Fruit fly (Drosophila melanogaster) whole organism, embryonic: Measurements from ENCODE around the gene Root.

ENCODE experiments used
- Awh ChIP-seq: fragments of 200-800 bp; sonication (Bioruptor generic); IDR thresholded peaks from 2 replicates; pipeline ENCODE4, ENCODE4 v1.3.6; 2022; ENCODE audit warnings: missing biosample characterization, missing genetic modification characterization
- CG10431 ChIP-seq: fragments of 200-800 bp; sonication (Bioruptor generic); optimal IDR thresholded peaks from 3 replicates; lab custom pipeline; 2018; ENCODE audit warnings: missing biosample characterization, mild to moderate bottlenecking, missing genetic modification characterization
- CG10565 ChIP-seq: fragments of 200-800 bp; sonication (Bioruptor generic); optimal IDR thresholded peaks from 3 replicates; lab custom pipeline; 2016; ENCODE audit warnings: missing biosample characterization, mild to moderate bottlenecking, missing genetic modification characterization
- CG12104 ChIP-seq: fragments of 200-800 bp; sonication (Bioruptor generic); optimal IDR thresholded peaks from 3 replicates; lab custom pipeline; 2016; ENCODE audit warnings: missing biosample characterization, missing genetic modification characterization
- CG15479 ChIP-seq: fragments of 200-800 bp; sonication (Bioruptor generic); optimal IDR thresholded peaks from 3 replicates; lab custom pipeline; 2019; ENCODE audit warnings: missing biosample characterization, mild to moderate bottlenecking, missing genetic modification characterization, moderate library complexity
- CG16779 ChIP-seq: fragments of 200-800 bp; sonication (Bioruptor generic); IDR thresholded peaks from 2 replicates; pipeline ENCODE4 v1.3.6; 2022; ENCODE audit warnings: missing biosample characterization, missing genetic modification characterization
- CG16813 ChIP-seq: fragments of 200-800 bp; sonication (Bioruptor generic); IDR thresholded peaks from 3 replicates; pipeline ENCODE4 v1.3.6; 2022; ENCODE audit warnings: missing biosample characterization, missing genetic modification characterization; ENCODE audit not compliant: partially characterized antibody
- CG16815 ChIP-seq: fragments of 200-800 bp; sonication (Bioruptor generic); optimal IDR thresholded peaks from 3 replicates; lab custom pipeline; 2017; ENCODE audit warnings: missing biosample characterization, mild to moderate bottlenecking, missing genetic modification characterization
- CG17186 ChIP-seq: fragments of 200-800 bp; sonication (Bioruptor generic); optimal IDR thresholded peaks from 3 replicates; lab custom pipeline; 2017; ENCODE audit warnings: missing biosample characterization, missing genetic modification reagents, missing genetic modification characterization
- CG17361 ChIP-seq: fragments of 200-800 bp; sonication (Bioruptor generic); IDR thresholded peaks from 3 replicates; pipeline ENCODE4 v1.3.6; 2022; ENCODE audit warnings: missing biosample characterization, missing genetic modification characterization
- CG18619 ChIP-seq: fragments of 200-800 bp; sonication (Bioruptor generic); optimal IDR thresholded peaks from 3 replicates; lab custom pipeline; 2017; ENCODE audit warnings: missing biosample characterization, mild to moderate bottlenecking, missing genetic modification characterization
- CG2120 ChIP-seq: fragments of 200-800 bp; sonication (Bioruptor generic); optimal IDR thresholded peaks from 3 replicates; lab custom pipeline; 2016; ENCODE audit warnings: missing biosample characterization, missing genetic modification characterization
- CG3726 ChIP-seq: fragments of 200-800 bp; sonication (Bioruptor generic); IDR thresholded peaks from 3 replicates; pipeline ENCODE4, ENCODE4 v1.3.6; 2022; ENCODE audit warnings: missing biosample characterization, missing genetic modification characterization
- CG4404 ChIP-seq: fragments of 200-800 bp; sonication (Bioruptor generic); IDR thresholded peaks from 2 replicates; pipeline ENCODE4 v1.3.6; 2022; ENCODE audit warnings: missing biosample characterization, missing genetic modification characterization
- CG6654 ChIP-seq: fragments of 200-800 bp; sonication (Bioruptor generic); optimal IDR thresholded peaks from 2 replicates; lab custom pipeline; 2017; ENCODE audit warnings: missing biosample characterization, mild to moderate bottlenecking, missing genetic modification characterization
- CG6689 ChIP-seq: fragments of 200-800 bp; sonication (Bioruptor generic); IDR thresholded peaks from 2 replicates; pipeline ENCODE4 v1.3.6; 2022; ENCODE audit warnings: missing biosample characterization, missing genetic modification characterization
- CG6791 ChIP-seq: fragments of 200-800 bp; sonication (Bioruptor generic); IDR thresholded peaks from 3 replicates; pipeline ENCODE4 v1.3.6; 2022; ENCODE audit warnings: missing biosample characterization, missing genetic modification characterization; ENCODE audit not compliant: partially characterized antibody
- CG8924 ChIP-seq: fragments of 200-800 bp; optimal IDR thresholded peaks from 3 replicates; lab custom pipeline; 2019; ENCODE audit warnings: missing biosample characterization, mild to moderate bottlenecking, missing genetic modification characterization, moderate library complexity
- Dad ChIP-seq: fragments of 200-800 bp; sonication (Bioruptor generic); optimal IDR thresholded peaks from 3 replicates; lab custom pipeline; 2016; ENCODE audit warnings: missing biosample characterization, missing genetic modification characterization
- ERR ChIP-seq: fragments of 200-800 bp; sonication (Bioruptor generic); optimal IDR thresholded peaks from 2 replicates; lab custom pipeline; 2016; ENCODE audit warnings: missing biosample characterization, missing genetic modification characterization
- Elba2 ChIP-seq: fragments of 200-800 bp; sonication (Bioruptor generic); optimal IDR thresholded peaks from 3 replicates; lab custom pipeline; 2016; ENCODE audit warnings: missing biosample characterization, missing genetic modification characterization
- H15 ChIP-seq: fragments of 200-800 bp; sonication (Bioruptor generic); IDR thresholded peaks from 3 replicates; pipeline ENCODE4 v1.3.6; 2022; ENCODE audit warnings: missing biosample characterization, missing genetic modification characterization
- Mrtf ChIP-seq: fragments of 200-800 bp; sonication (Bioruptor generic); IDR thresholded peaks from 3 replicates; pipeline ENCODE4 v1.3.6; 2022; ENCODE audit warnings: missing biosample characterization, missing genetic modification characterization
- NfI ChIP-seq: fragments of 200-800 bp; sonication (Bioruptor generic); optimal IDR thresholded peaks from 3 replicates; lab custom pipeline; 2018; ENCODE audit warnings: missing biosample characterization, mild to moderate bottlenecking, missing genetic modification characterization, moderate library complexity
- Opbp ChIP-seq: fragments of 200-800 bp; sonication (Bioruptor generic); IDR thresholded peaks from 3 replicates; pipeline ENCODE4 v1.3.6; 2022; ENCODE audit warnings: missing biosample characterization, missing genetic modification characterization; ENCODE audit not compliant: partially characterized antibody
- Scr ChIP-seq: fragments of 200-800 bp; sonication (Bioruptor generic); IDR thresholded peaks from 2 replicates; pipeline ENCODE4 v1.3.6; 2022; ENCODE audit warnings: missing biosample characterization, missing genetic modification characterization; ENCODE audit not compliant: partially characterized antibody
- Sox102F ChIP-seq: fragments of 200-800 bp; sonication (Bioruptor generic); optimal IDR thresholded peaks from 2 replicates; lab custom pipeline; 2018; ENCODE audit warnings: missing biosample characterization, mild to moderate bottlenecking, missing genetic modification characterization, moderate library complexity
- TFAM ChIP-seq: fragments of 200-800 bp; sonication (Bioruptor generic); optimal IDR thresholded peaks from 2 replicates; lab custom pipeline; 2017; ENCODE audit warnings: missing biosample characterization, missing genetic modification characterization, inconsistent platforms
- Usf ChIP-seq: fragments of 200-800 bp; sonication (Bioruptor generic); optimal IDR thresholded peaks from 2 replicates; lab custom pipeline; 2017; ENCODE audit warnings: missing genotype, missing biosample characterization, missing genetic modification characterization
- ap ChIP-seq: fragments of 200-800 bp; sonication (Bioruptor generic); IDR thresholded peaks from 2 replicates; pipeline ENCODE4 v1.3.6; 2022; ENCODE audit warnings: missing biosample characterization, missing genetic modification characterization
- ara ChIP-seq: fragments of 200-800 bp; sonication (Bioruptor generic); IDR thresholded peaks from 2 replicates; pipeline ENCODE4 v1.3.6; 2022; ENCODE audit warnings: missing biosample characterization, missing genetic modification characterization
- br ChIP-seq: fragments of >200 bp; optimal IDR thresholded peaks from 2 replicates; lab custom pipeline; 2017
- cato ChIP-seq: fragments of 200-800 bp; sonication (Bioruptor generic); optimal IDR thresholded peaks from 2 replicates; lab custom pipeline; 2016; ENCODE audit warnings: missing biosample characterization, missing genetic modification characterization, borderline replicate concordance
- danr ChIP-seq: fragments of 200-800 bp; sonication (Bioruptor generic); IDR thresholded peaks from 2 replicates; pipeline ENCODE4 v1.3.6; 2022; ENCODE audit warnings: missing biosample characterization, missing genetic modification characterization
- disco-r ChIP-seq: fragments of 200-800 bp; sonication (Bioruptor generic); optimal IDR thresholded peaks from 2 replicates; lab custom pipeline; 2016; ENCODE audit warnings: missing biosample characterization, missing genetic modification characterization
- dm ChIP-seq: fragments of 200-800 bp; sonication (Bioruptor generic); optimal IDR thresholded peaks from 3 replicates; lab custom pipeline; 2016; ENCODE audit warnings: missing biosample characterization, missing genetic modification characterization
- gce ChIP-seq: fragments of 200-800 bp; sonication (Bioruptor generic); IDR thresholded peaks from 3 replicates; pipeline ENCODE4 v1.3.6; 2022; ENCODE audit warnings: missing biosample characterization, missing genetic modification characterization
- gsb ChIP-seq: fragments of 200-800 bp; sonication (Bioruptor generic); IDR thresholded peaks from 2 replicates; pipeline ENCODE4 v1.3.6; 2022; ENCODE audit warnings: missing biosample characterization, missing genetic modification characterization
- ham ChIP-seq: fragments of 200-800 bp; sonication (Bioruptor generic); IDR thresholded peaks from 2 replicates; pipeline ENCODE4 v1.3.6; 2022; ENCODE audit warnings: missing biosample characterization, missing genetic modification characterization
- jumu ChIP-seq: fragments of 200-800 bp; sonication (Bioruptor generic); optimal IDR thresholded peaks from 3 replicates; lab custom pipeline; 2016; ENCODE audit warnings: missing biosample characterization, missing genetic modification characterization
- luna ChIP-seq: fragments of 200-800 bp; sonication (Bioruptor generic); optimal IDR thresholded peaks from 2 replicates; lab custom pipeline; 2016; ENCODE audit warnings: missing biosample characterization, missing genetic modification characterization
- odd ChIP-seq: fragments of 200-800 bp; sonication (Bioruptor generic); optimal IDR thresholded peaks from 2 replicates; lab custom pipeline; 2017; ENCODE audit warnings: missing biosample characterization, mild to moderate bottlenecking, missing genetic modification characterization
- pfk ChIP-seq: fragments of 200-800 bp; sonication (Bioruptor generic); optimal IDR thresholded peaks from 2 replicates; lab custom pipeline; 2018; ENCODE audit warnings: missing biosample characterization, mild to moderate bottlenecking, missing genetic modification characterization, moderate library complexity
- shn ChIP-seq: fragments of 200-800 bp; sonication (Bioruptor generic); optimal IDR thresholded peaks from 3 replicates; lab custom pipeline; 2016; ENCODE audit warnings: missing biosample characterization, missing genetic modification characterization
- slbo ChIP-seq: fragments of 200-800 bp; sonication (Bioruptor generic); IDR thresholded peaks from 2 replicates; pipeline ENCODE4 v1.3.6; 2022; ENCODE audit warnings: missing biosample characterization, missing genetic modification characterization
- sna ChIP-seq: fragments of 200-800 bp; sonication (Bioruptor generic); IDR thresholded peaks from 2 replicates; pipeline ENCODE4 v1.3.6; 2022; ENCODE audit warnings: missing biosample characterization, missing genetic modification characterization; ENCODE audit not compliant: partially characterized antibody
- sob ChIP-seq: fragments of 200-800 bp; sonication (Bioruptor generic); IDR thresholded peaks from 2 replicates; pipeline ENCODE4 v1.3.6; 2022; ENCODE audit warnings: missing biosample characterization, missing genetic modification characterization
- sqz ChIP-seq: fragments of 200-800 bp; sonication (Bioruptor generic); optimal IDR thresholded peaks from 3 replicates; lab custom pipeline; 2018; ENCODE audit warnings: missing biosample characterization, mild to moderate bottlenecking, missing genetic modification characterization
- stwl ChIP-seq: fragments of 200-800 bp; sonication (Bioruptor generic); optimal IDR thresholded peaks from 3 replicates; lab custom pipeline; 2018; ENCODE audit warnings: missing biosample characterization, mild to moderate bottlenecking, missing genetic modification characterization, moderate library complexity
- tio ChIP-seq: fragments of 200-800 bp; sonication (Bioruptor generic); optimal IDR thresholded peaks from 2 replicates; lab custom pipeline; 2017; ENCODE audit warnings: missing biosample characterization, missing genetic modification characterization, inconsistent platforms
- toy ChIP-seq: fragments of 200-800 bp; sonication (Bioruptor generic); IDR thresholded peaks from 2 replicates; pipeline ENCODE4 v1.3.6; 2022; ENCODE audit warnings: missing biosample characterization, missing genetic modification characterization

The Root gene

DNA sequence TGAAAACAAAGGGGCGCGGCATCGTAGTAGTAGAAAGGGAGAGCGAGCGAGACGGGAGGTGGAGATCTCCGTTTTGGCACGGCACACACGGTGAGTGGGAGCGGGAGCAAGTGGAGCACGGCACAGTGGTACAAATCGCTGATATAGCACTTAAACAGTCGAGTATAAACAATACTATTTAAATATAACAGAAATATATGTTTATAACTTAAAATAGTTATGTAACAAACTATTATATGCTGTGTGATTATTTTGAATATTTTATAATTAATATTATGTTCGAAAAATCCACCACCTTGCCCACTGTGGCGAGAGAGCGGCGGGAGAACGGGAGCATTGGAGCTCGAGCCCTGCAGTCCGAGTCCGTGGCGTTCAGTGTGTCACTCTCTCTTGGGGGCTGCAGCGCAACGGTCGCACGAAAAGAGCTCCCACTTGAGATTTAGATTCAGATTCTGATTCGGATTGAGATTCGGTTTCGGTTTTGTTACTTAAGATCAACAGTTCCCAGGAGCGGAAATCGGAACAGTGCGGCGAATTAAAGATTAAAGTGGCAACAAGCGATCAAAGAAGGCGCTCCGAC is 28.0 kb downstream of the Root start, which contains the start of gene Kal1 (continued):
- TF ChIP-seq jumu (GFP tag; lab: Kevin White, UChicago), result no peak
- peak; percentile 94 for TF ChIP-seq odd (GFP tag; lab: Kevin White, UChicago)
- TF ChIP-seq tio (GFP tag; lab: Kevin White, UChicago), result peak; percentile 80
- peak; percentile 32 for TF ChIP-seq stwl (tag; lab: Kevin White, UChicago)
- TF ChIP-seq disco-r, result no peak
- TF ChIP-seq ham (GFP tag; lab: Robert Waterston, UW), result no peak
- peak; percentile 69 for TF ChIP-seq gsb (GFP tag; lab: Robert Waterston, UW)
- TF ChIP-seq CG6791 (GFP tag; lab: Robert Waterston, UW), result no peak
- TF ChIP-seq shn (GFP tag; lab: Kevin White, UChicago), result no peak
- no peak for TF ChIP-seq Scr (GFP tag; lab: Robert Waterston, UW)
- peak; percentile 84 for TF ChIP-seq danr
- peak; percentile 74 for TF ChIP-seq CG17186
- peak; percentile 96 for TF ChIP-seq Sox102F (GFP tag; lab: Kevin White, UChicago)
- peak; percentile 59; the same call in 1 of the 2 replicates for TF ChIP-seq sna (GFP tag; lab: Robert Waterston, UW)
- TF ChIP-seq CG3726 (GFP tag; lab: Robert Waterston, UW), result peak; percentile 81
- peak; percentile 87 for TF ChIP-seq sqz
- TF ChIP-seq CG10565 (GFP tag; lab: Kevin White, UChicago), result peak; percentile 5
- peak; percentile 83 for TF ChIP-seq NfI
- TF ChIP-seq TFAM, result peak; percentile 63
- TF ChIP-seq cato (GFP tag; lab: Kevin White, UChicago), result peak; percentile 78
- peak; percentile 80 for TF ChIP-seq CG12104 (GFP tag; lab: Kevin White, UChicago)
- TF ChIP-seq CG16779 (GFP tag; lab: Robert Waterston, UW), result no peak
- TF ChIP-seq pfk (GFP tag; lab: Kevin White, UChicago), result no peak
- peak; percentile 81 for TF ChIP-seq CG18619 (GFP tag; lab: Kevin White, UChicago)
- TF ChIP-seq ara (GFP tag; lab: Robert Waterston, UW), result peak; percentile 92
- TF ChIP-seq gce (GFP tag; lab: Robert Waterston, UW), result peak; percentile 86
- peak; percentile 82 for TF ChIP-seq CG16815 (GFP tag; lab: Kevin White, UChicago)
- peak; percentile 7 for TF ChIP-seq Dad (GFP tag; lab: Kevin White, UChicago)
- TF ChIP-seq Mrtf (GFP tag; lab: Robert Waterston, UW), result peak; percentile 83
- TF ChIP-seq CG8924 (tag; lab: Kevin White, UChicago), result peak; percentile 95
- no peak for TF ChIP-seq dm (GFP tag; lab: Kevin White, UChicago)
- peak; percentile 90 for TF ChIP-seq CG17361 (GFP tag; lab: Robert Waterston, UW)
- TF ChIP-seq slbo (GFP tag; lab: Robert Waterston, UW), result peak; percentile 80
- TF ChIP-seq CG16813 (GFP tag; lab: Robert Waterston, UW), result no peak
- TF ChIP-seq br, result no peak
- TF ChIP-seq Opbp (GFP tag; lab: Robert Waterston, UW), result no peak
- TF ChIP-seq ap (GFP tag; lab: Robert Waterston, UW), result peak; percentile 89
- TF ChIP-seq H15 (GFP tag; lab: Robert Waterston, UW), result peak; percentile 90
- TF ChIP-seq ERR (GFP tag; lab: Kevin White, UChicago), result no peak
- TF ChIP-seq CG6689 (GFP tag; lab: Robert Waterston, UW), result peak; percentile 91
- peak; percentile 90 for TF ChIP-seq sob (GFP tag; lab: Robert Waterston, UW)
- peak; percentile 73 for TF ChIP-seq CG6654 (GFP tag; lab: Kevin White, UChicago)
- peak; percentile 17 for TF ChIP-seq CG2120 (GFP tag; lab: Kevin White, UChicago)
- no peak for TF ChIP-seq CG15479 (GFP tag; lab: Kevin White, UChicago)
- peak; percentile 63 for TF ChIP-seq CG4404 (GFP tag; lab: Robert Waterston, UW)
- peak; percentile 72 for TF ChIP-seq toy (GFP tag; lab: Robert Waterston, UW)
- TF ChIP-seq luna (GFP tag; lab: Kevin White, UChicago), result no peak
- peak; percentile 87 for TF ChIP-seq CG10431
- no peak for TF ChIP-seq Elba2 (GFP tag; lab: Kevin White, UChicago)
- peak; percentile 95 for TF ChIP-seq Awh (GFP tag; lab: Robert Waterston, UW)
- TF ChIP-seq Usf (GFP tag; lab: Kevin White, UChicago), result peak; percentile 74
